Worm (Caenorhabditis elegans) whole organism, late embryonic: ENCODE data around the gene F14D7.6.

Experiments used
- F13H6.1 ChIP-seq: sonication (generic microtip); optimal IDR thresholded peaks from 2 replicates; lab custom pipeline; 2016; ENCODE audit warnings: missing genetic modification characterization, missing compliant biosample characterization
- ceh-14 ChIP-seq: sonication (generic microtip); optimal IDR thresholded peaks from 2 replicates; lab custom pipeline; 2016; ENCODE audit warnings: missing genotype, missing genetic modification characterization, missing compliant biosample characterization
- ceh-22 ChIP-seq: sonication (generic microtip); optimal IDR thresholded peaks from 2 replicates; lab custom pipeline; 2017; ENCODE audit warnings: missing biosample characterization, missing genetic modification characterization
- ceh-31 ChIP-seq: sonication (generic microtip); optimal IDR thresholded peaks from 2 replicates; lab custom pipeline; 2016; ENCODE audit warnings: missing genetic modification characterization, missing compliant biosample characterization
- dmd-4 ChIP-seq: sonication (generic microtip); optimal IDR thresholded peaks from 2 replicates; lab custom pipeline; 2016; ENCODE audit warnings: borderline replicate concordance, missing genetic modification characterization, missing compliant biosample characterization
- nfya-1 ChIP-seq: sonication (generic microtip); optimal IDR thresholded peaks from 2 replicates; lab custom pipeline; 2017; ENCODE audit warnings: missing genetic modification characterization, mild to moderate bottlenecking, missing compliant biosample characterization, antibody characterized with exemption, moderate library complexity
- nhr-11 ChIP-seq: fragments of 150-350 bp; optimal IDR thresholded peaks from 2 replicates; lab custom pipeline; 2014; ENCODE audit warnings: missing biosample characterization, missing genetic modification characterization
- pag-3 ChIP-seq: sonication (generic microtip); optimal IDR thresholded peaks from 2 replicates; lab custom pipeline; 2016; ENCODE audit warnings: missing compliant biosample characterization, missing genetic modification characterization, borderline replicate concordance
- pha-2 ChIP-seq: sonication (generic microtip); optimal IDR thresholded peaks from 2 replicates; lab custom pipeline; 2017; ENCODE audit warnings: mild to moderate bottlenecking, missing genetic modification characterization, missing compliant biosample characterization
- pha-4 ChIP-seq: fragments of 150-350 bp; optimal IDR thresholded peaks from 2 replicates; lab custom pipeline; 2018; ENCODE audit warnings: missing biosample characterization, missing genetic modification reagents, missing genetic modification characterization
- syd-9 ChIP-seq: sonication (generic microtip); optimal IDR thresholded peaks from 2 replicates; lab custom pipeline; 2016; ENCODE audit warnings: mild to moderate bottlenecking, missing genetic modification characterization, moderate library complexity, missing compliant biosample characterization
- unc-3 ChIP-seq, 2 experiments: fragments of 200-800 bp in 1 of 2; sonication (Bioruptor generic) in 1 of 2; sonication (generic microtip) in 1 of 2; conservative IDR thresholded peaks in 1 of 2; optimal IDR thresholded peaks in 1 of 2; 2 replicates each; pipeline versions ENCODE4 v1.3.6 to Lab custom; 2016 to 2022; ENCODE audit warnings: missing compliant biosample characterization in 2 of 2, missing genetic modification characterization in 2 of 2, missing genetic modification reagents in 1 of 2
- unc-55 ChIP-seq: sonication (generic microtip); optimal IDR thresholded peaks from 2 replicates; lab custom pipeline; 2017; ENCODE audit warnings: missing biosample characterization, missing genetic modification reagents, missing genetic modification characterization
- ztf-16 ChIP-seq: sonication (generic microtip); optimal IDR thresholded peaks from 2 replicates; lab custom pipeline; 2017; ENCODE audit warnings: missing genetic modification characterization, missing compliant biosample characterization

DNA sequence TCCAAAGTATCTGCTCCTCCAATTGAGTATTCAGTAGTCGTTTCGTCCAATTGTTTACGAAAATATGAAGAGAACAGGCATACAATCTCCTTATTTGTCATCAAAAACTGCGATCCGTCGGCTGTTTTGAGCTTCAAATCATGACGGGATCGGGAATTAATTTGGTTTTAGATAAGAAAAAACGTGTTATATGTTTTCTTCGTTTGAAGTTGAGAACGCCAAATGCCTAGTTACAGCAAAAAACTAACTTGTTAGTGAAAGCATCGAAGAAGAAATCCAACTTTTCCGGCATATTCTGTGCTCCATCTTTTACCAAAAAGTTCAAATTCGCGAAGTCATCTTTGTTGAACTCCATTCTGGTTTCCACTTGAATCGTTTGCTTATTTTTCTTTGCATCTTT is 11.8 kb upstream of the F14D7.6 start, which contains the start of gene F14D7.1:
- TF ChIP-seq unc-3 (GFP tag; conservative IDR thresholded peaks at IDR 0.05; lab: Robert Waterston, UW) = no peak
- no peak for TF ChIP-seq unc-3 (tag; optimal IDR thresholded peaks at IDR 0.05; lab: Kevin White, UChicago)
- no peak for TF ChIP-seq syd-9 (tag; lab: Kevin White, UChicago)
- TF ChIP-seq F13H6.1 (tag; lab: Kevin White, UChicago) = no peak
- no peak for TF ChIP-seq nhr-11 (tag; lab: Kevin White, UChicago)
- TF ChIP-seq pha-2 (tag; lab: Kevin White, UChicago) = no peak
- no peak for TF ChIP-seq unc-55 (GFP tag; lab: Kevin White, UChicago)
- no peak for TF ChIP-seq pag-3 (tag; lab: Kevin White, UChicago)
- TF ChIP-seq nfya-1 (tag; lab: Kevin White, UChicago) = no peak
- TF ChIP-seq ceh-31 (tag; lab: Kevin White, UChicago) = no peak
- no peak for TF ChIP-seq ceh-22 (tag; lab: Kevin White, UChicago)
- TF ChIP-seq dmd-4 (tag; lab: Kevin White, UChicago) = no peak
- TF ChIP-seq ceh-14 = no peak
- no peak for TF ChIP-seq ztf-16 (tag; lab: Kevin White, UChicago)
- TF ChIP-seq pha-4 = no peak
